Fruit fly (Drosophila melanogaster) whole organism, pupa: Measurements from ENCODE around the gene CG4896.

Experiments used
- CG10348 ChIP-seq: fragments of 200-800 bp; sonication (Bioruptor generic); IDR thresholded peaks from 2 replicates; pipeline ENCODE4 v1.3.6; 2022; ENCODE audit warnings: missing biosample characterization, missing genetic modification characterization
- CG12605 ChIP-seq: fragments of 200-800 bp; sonication (Bioruptor generic); IDR thresholded peaks from 2 replicates; pipeline ENCODE4 v1.3.6; 2022; ENCODE audit warnings: missing biosample characterization, missing genetic modification characterization
- CG13204 ChIP-seq: fragments of 200-800 bp; sonication (Bioruptor generic); optimal IDR thresholded peaks from 2 replicates; lab custom pipeline; 2018; ENCODE audit warnings: missing biosample characterization, mild to moderate bottlenecking, missing genetic modification characterization, moderate library complexity
- CG14655 ChIP-seq: fragments of 200-800 bp; sonication (Bioruptor generic); optimal IDR thresholded peaks from 3 replicates; lab custom pipeline; 2017; ENCODE audit warnings: mild to moderate bottlenecking, missing biosample characterization, missing genetic modification reagents, missing genetic modification characterization
- CG15710 ChIP-seq: fragments of 200-800 bp; sonication (Bioruptor generic); optimal IDR thresholded peaks from 2 replicates; lab custom pipeline; 2018; ENCODE audit warnings: missing biosample characterization, mild to moderate bottlenecking, missing genetic modification characterization, moderate library complexity
- CG17806 ChIP-seq: fragments of 200-800 bp; sonication (Bioruptor generic); optimal IDR thresholded peaks from 2 replicates; lab custom pipeline; 2018; ENCODE audit warnings: missing biosample characterization, mild to moderate bottlenecking, missing genetic modification characterization, moderate library complexity
- CG32121 ChIP-seq: fragments of 200-800 bp; sonication (Bioruptor generic); IDR thresholded peaks from 2 replicates; pipeline ENCODE4 v1.3.6; 2022; ENCODE audit warnings: missing biosample characterization, missing genetic modification characterization
- CG34367 ChIP-seq: fragments of 200-800 bp; sonication (Bioruptor generic); optimal IDR thresholded peaks from 2 replicates; lab custom pipeline; 2018; ENCODE audit warnings: missing biosample characterization, mild to moderate bottlenecking, missing genetic modification characterization
- CG4496 ChIP-seq: fragments of 200-800 bp; sonication (Bioruptor generic); IDR thresholded peaks from 3 replicates; pipeline ENCODE4 v1.3.6; 2022; ENCODE audit warnings: missing biosample characterization, missing genetic modification characterization
- CG8159 ChIP-seq: fragments of 200-800 bp; sonication (Bioruptor generic); optimal IDR thresholded peaks from 3 replicates; lab custom pipeline; 2018; ENCODE audit warnings: missing biosample characterization, mild to moderate bottlenecking, missing genetic modification characterization, moderate library complexity
- CG8301 ChIP-seq: fragments of 200-800 bp; sonication (Bioruptor generic); optimal IDR thresholded peaks from 2 replicates; lab custom pipeline; 2018; ENCODE audit warnings: missing biosample characterization, mild to moderate bottlenecking, missing genetic modification characterization
- CG9948 ChIP-seq: fragments of 200-800 bp; sonication (Bioruptor generic); optimal IDR thresholded peaks from 2 replicates; lab custom pipeline; 2018; ENCODE audit warnings: missing biosample characterization, mild to moderate bottlenecking, missing genetic modification characterization, moderate library complexity
- D1 ChIP-seq: fragments of 200-800 bp; sonication (Bioruptor generic); optimal IDR thresholded peaks from 2 replicates; lab custom pipeline; 2018; ENCODE audit warnings: missing biosample characterization, mild to moderate bottlenecking, missing genetic modification characterization, moderate library complexity
- EcR ChIP-seq: fragments of 200-800 bp; sonication (Bioruptor generic); optimal IDR thresholded peaks from 3 replicates; lab custom pipeline; 2019; ENCODE audit warnings: missing biosample characterization, missing genetic modification characterization, mild to moderate bottlenecking, moderate library complexity, missing genetic modification reagents
- Ets98B ChIP-seq: fragments of 200-800 bp; sonication (Bioruptor generic); IDR thresholded peaks from 2 replicates; pipeline ENCODE4 v1.3.6; 2022; ENCODE audit warnings: missing biosample characterization, missing genetic modification characterization
- Pif1A ChIP-seq: fragments of 200-800 bp; sonication (Bioruptor generic); optimal IDR thresholded peaks from 3 replicates; lab custom pipeline; 2016; ENCODE audit warnings: missing biosample characterization, missing genetic modification characterization
- Pif1B ChIP-seq: fragments of 200-800 bp; sonication (Bioruptor generic); optimal IDR thresholded peaks from 3 replicates; lab custom pipeline; 2016; ENCODE audit warnings: missing biosample characterization, missing genetic modification characterization
- Snoo ChIP-seq: fragments of 200-800 bp; sonication (Bioruptor generic); optimal IDR thresholded peaks from 3 replicates; lab custom pipeline; 2017; ENCODE audit warnings: missing biosample characterization, mild to moderate bottlenecking, missing genetic modification characterization, inconsistent platforms
- fd96Ca ChIP-seq: fragments of 200-800 bp; sonication (Bioruptor generic); IDR thresholded peaks from 3 replicates; pipeline ENCODE4 v1.3.6; 2022; ENCODE audit warnings: missing biosample characterization, missing genetic modification characterization
- gl ChIP-seq: fragments of 200-800 bp; sonication (Bioruptor generic); optimal IDR thresholded peaks from 2 replicates; lab custom pipeline; 2018; ENCODE audit warnings: missing biosample characterization, mild to moderate bottlenecking, missing genetic modification characterization
- rn ChIP-seq: fragments of 200-800 bp; sonication (Bioruptor generic); IDR thresholded peaks from 2 replicates; pipeline ENCODE4 v1.3.6; 2022; ENCODE audit warnings: missing biosample characterization, missing genetic modification characterization

Gene CG4896

DNA sequence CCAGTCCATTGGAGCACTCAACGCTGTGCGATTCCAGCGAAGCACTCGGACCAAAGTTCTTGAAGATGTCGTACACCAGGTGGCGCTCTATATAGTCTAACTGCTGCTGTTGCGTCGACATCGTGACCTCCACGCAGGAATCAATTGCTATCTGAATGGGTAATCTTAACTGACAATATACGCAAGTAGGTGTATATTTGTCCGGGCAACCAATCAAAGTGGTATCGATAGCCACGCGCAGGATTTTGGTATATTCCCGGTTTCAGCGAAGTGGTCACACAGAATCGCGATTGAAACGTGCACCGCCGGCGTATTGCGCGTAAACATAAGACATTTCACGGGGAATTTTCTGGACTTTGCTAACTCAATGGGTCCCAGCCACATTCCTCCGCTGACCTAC lies 6.3 kb downstream of the CG4896 start, which contains the start of the genes CG5126 and Tgt:
Gene CG5126, minus strand, starts transcription at position 222 of the 400 bp plus-strand sequence.
Gene Tgt, plus strand, starts transcription at position 267 of the 400 bp plus-strand sequence.
- TF ChIP-seq EcR (peak; percentile 37), CG32121 (0 out of 2 replicates have a peak, but pooled peaks have one; percentile 12), Snoo (tag; lab: Kevin White, UChicago) (no peak)

DNA sequence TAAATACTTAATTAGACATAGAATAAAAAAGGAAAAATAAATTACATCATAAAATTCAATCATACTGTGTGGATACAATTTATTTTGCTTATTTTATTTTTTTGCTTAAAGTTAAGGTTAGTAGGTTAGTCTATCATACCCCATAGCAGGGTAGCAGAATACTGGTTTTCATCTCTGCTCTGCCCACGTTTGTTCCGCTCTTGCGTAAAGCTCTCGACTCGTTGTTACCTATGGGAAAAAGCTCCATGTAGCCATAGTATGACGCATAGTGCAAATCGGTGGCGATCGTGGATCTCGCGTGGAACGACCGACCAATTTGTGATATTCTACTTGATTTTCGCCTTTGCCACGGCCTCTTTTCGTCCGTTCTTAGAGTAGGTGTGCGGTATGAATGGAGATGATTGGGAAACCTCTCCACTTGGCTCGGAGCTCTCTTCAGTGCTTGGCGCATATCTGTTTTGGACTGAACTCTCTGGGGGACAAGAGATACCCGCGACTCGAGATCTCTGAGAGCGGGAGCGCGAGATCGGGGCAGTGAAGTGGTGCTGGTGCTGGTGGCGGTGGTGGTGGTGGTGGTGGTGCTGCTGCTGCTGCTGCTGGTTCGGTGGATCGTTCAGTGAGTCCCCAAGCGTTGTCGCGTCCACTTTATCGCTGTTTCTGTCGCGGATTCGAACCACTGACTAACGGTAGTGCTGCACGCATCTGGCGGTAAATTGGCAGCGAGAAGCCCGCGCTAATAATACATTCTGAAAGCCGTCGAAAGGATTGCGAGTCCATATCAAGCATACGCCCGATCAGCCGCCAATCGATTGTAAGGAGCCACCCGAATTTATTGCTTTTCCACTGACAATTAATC lies 8.4 kb downstream of the CG4896 start, which contains the start of gene CG5001:
Gene CG5001, plus strand, starts transcription at position 116 of the 856 bp plus-strand sequence.
- TF ChIP-seq CG8301 (tag; lab: Kevin White, UChicago) (peak; percentile 84), CG32121 (peak; percentile 87), CG13204 (GFP tag; lab: Kevin White, UChicago) (no peak), Ets98B (GFP tag; lab: Robert Waterston, UW) (peak; percentile 91), fd96Ca (GFP tag; lab: Robert Waterston, UW) (peak; percentile 60; the same call in 1 of the 3 replicates), CG34367 (tag; lab: Kevin White, UChicago) (peak; percentile 57), gl (tag; lab: Kevin White, UChicago) (peak; percentile 32), CG12605 (GFP tag; lab: Robert Waterston, UW) (peak; percentile 84), CG17806 (tag; lab: Kevin White, UChicago) (peak; percentile 83), CG10348 (GFP tag; lab: Robert Waterston, UW) (no peak), rn (GFP tag; lab: Robert Waterston, UW) (no peak), CG4496 (GFP tag; lab: Robert Waterston, UW) (peak; percentile 92), Snoo (tag; lab: Kevin White, UChicago) (peak; percentile 64), D1 (tag; lab: Kevin White, UChicago) (no peak), CG14655 (no peak), Pif1A (GFP tag; lab: Kevin White, UChicago) (no peak), EcR (peak; percentile 72), CG9948 (tag; lab: Kevin White, UChicago) (peak; percentile 73), CG15710 (tag; lab: Kevin White, UChicago) (peak; percentile 74), CG8159 (tag; lab: Kevin White, UChicago) (peak; percentile 83), Pif1B (GFP tag; lab: Kevin White, UChicago) (no peak)

DNA sequence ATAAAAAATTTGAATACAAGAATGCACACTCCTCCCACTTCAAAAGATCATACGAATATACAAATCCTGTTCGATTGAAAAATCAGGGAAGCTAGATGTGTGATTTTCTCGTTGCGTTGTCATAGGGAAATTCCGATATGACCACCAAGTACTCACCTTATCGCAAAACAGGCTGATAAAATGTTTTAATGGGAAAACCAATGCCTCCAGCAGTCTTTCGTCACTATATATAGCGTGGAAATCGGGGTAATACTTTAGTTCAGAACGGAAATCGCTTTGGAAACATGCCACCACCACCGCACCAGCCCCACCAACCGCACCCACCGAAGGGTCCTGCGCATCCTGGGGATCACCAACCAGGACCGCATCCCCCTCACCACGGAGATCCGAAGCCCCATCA lies 21.7 kb downstream of the CG4896 start, which contains the start of the genes CG5139 and CG43348:
Gene CG5139, minus strand, starts transcription at position 101 of the 400 bp plus-strand sequence.
Gene CG43348, plus strand, starts transcription at position 247 of the 400 bp plus-strand sequence.
- TF ChIP-seq EcR (no peak), Snoo (tag; lab: Kevin White, UChicago) (no peak)

dm6 chr2L:1199912-1200721 lies 22.6 kb downstream of the CG4896 start, which contains the start of the genes CG43349 and CG5011:
Gene CG43349, plus strand, starts transcription at chr2L:1200205.
Gene CG5011, plus strand, starts transcription at chr2L:1200671.
- no peak for TF ChIP-seq CG34367 (tag; lab: Kevin White, UChicago)
- TF ChIP-seq CG17806 (tag; lab: Kevin White, UChicago), result no peak
- no peak for TF ChIP-seq Ets98B (GFP tag; lab: Robert Waterston, UW)
- no peak for TF ChIP-seq Pif1B (GFP tag; lab: Kevin White, UChicago)
- no peak for TF ChIP-seq rn (GFP tag; lab: Robert Waterston, UW)
- TF ChIP-seq CG32121, result no peak
- TF ChIP-seq D1 (tag; lab: Kevin White, UChicago), result no peak
- TF ChIP-seq CG9948 (tag; lab: Kevin White, UChicago), result no peak

DNA sequence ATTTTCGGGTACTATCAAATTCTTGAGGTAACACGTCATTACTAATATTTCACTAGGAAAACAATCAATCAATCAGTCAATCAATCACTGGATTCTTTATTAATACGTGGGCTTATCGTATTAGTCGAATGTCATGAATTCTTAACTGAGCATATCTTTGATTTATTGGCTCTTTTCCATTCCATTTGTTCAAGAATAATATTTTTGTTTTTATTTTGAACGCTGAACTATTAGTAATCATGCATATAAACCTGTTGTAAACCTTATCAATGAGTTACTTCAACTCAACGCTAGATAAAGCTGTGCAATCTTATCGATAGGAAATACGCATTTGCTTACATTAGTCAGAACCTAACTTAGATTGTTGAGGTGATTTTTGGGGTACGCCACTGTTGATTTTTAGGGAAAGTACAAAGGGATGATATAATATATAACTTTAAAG lies 23.9 kb downstream of the CG4896 start:
- TF ChIP-seq CG8159 (tag; lab: Kevin White, UChicago), result no peak
- TF ChIP-seq Ets98B (GFP tag; lab: Robert Waterston, UW), result no peak
- TF ChIP-seq CG17806 (tag; lab: Kevin White, UChicago), result no peak

- TF ChIP-seq CG32121, result no peak
- TF ChIP-seq CG15710 (tag; lab: Kevin White, UChicago), result no peak
- no peak for TF ChIP-seq gl (tag; lab: Kevin White, UChicago)
These were observed 25.0 kb downstream of the CG4896 start for dm6 chr2L:1202445-1202844.
